Worm (Caenorhabditis elegans) whole organism, L1 larva: ENCODE results near the gene fbxa-135.

ENCODE experiments used
- F16B12.6 ChIP-seq: fragments of 150-350 bp; optimal IDR thresholded peaks from 2 replicates; lab custom pipeline; 2014; ENCODE audit warnings: missing biosample characterization, missing genetic modification characterization
- alr-1 ChIP-seq: fragments of 200-800 bp; sonication (Bioruptor generic); optimal IDR thresholded peaks from 2 replicates; lab custom pipeline; 2018; ENCODE audit warnings: borderline replicate concordance, mild to moderate bottlenecking, missing genetic modification characterization, missing compliant biosample characterization
- aly-2 ChIP-seq: fragments of 150-350 bp; optimal IDR thresholded peaks from 2 replicates; lab custom pipeline; 2014; ENCODE audit warnings: missing biosample characterization, missing genetic modification characterization
- ama-1 ChIP-seq: fragments of 150-350 bp; optimal IDR thresholded peaks from 2 replicates; lab custom pipeline; 2014
- blmp-1 ChIP-seq: fragments of 150-350 bp; optimal IDR thresholded peaks from 2 replicates; lab custom pipeline; 2014; ENCODE audit warnings: missing biosample characterization, missing genetic modification characterization
- ceh-8 ChIP-seq: fragments of 200-800 bp; sonication (Bioruptor generic); optimal IDR thresholded peaks from 2 replicates; lab custom pipeline; 2018; ENCODE audit warnings: mild to moderate bottlenecking, missing genetic modification characterization, moderate library complexity, missing compliant biosample characterization
- ceh-82 ChIP-seq, 3 experiments: fragments of 150-350 bp in 1 of 3; sonication (generic microtip) in 2 of 3; optimal IDR thresholded peaks; 2 replicates each; lab custom pipeline; 2014 to 2017; ENCODE audit warnings: missing biosample characterization in 3 of 3, missing genetic modification characterization in 3 of 3
- ceh-90 ChIP-seq: sonication (generic microtip); optimal IDR thresholded peaks from 2 replicates; lab custom pipeline; 2016; ENCODE audit warnings: missing genetic modification characterization, missing compliant biosample characterization
- ces-1 ChIP-seq: fragments of 150-350 bp; optimal IDR thresholded peaks from 2 replicates; lab custom pipeline; 2014; ENCODE audit warnings: missing biosample characterization, missing genetic modification reagents, missing genetic modification characterization
- efl-1 ChIP-seq, 4 experiments: fragments of 150-350 bp; optimal IDR thresholded peaks in 3 of 4; peaks in 1 of 4; 1 replicate in 1 of 4; 2 replicates in 3 of 4; lab custom pipeline; 2014; ENCODE audit warnings: missing biosample characterization in 2 of 4, missing genetic modification characterization in 2 of 4, missing genetic modification reagents in 2 of 4
- efl-3 ChIP-seq: fragments of 200-800 bp; sonication (Bioruptor generic); optimal IDR thresholded peaks from 2 replicates; lab custom pipeline; 2018; ENCODE audit warnings: mild to moderate bottlenecking, missing genetic modification characterization, missing compliant biosample characterization
- egl-13 ChIP-seq: sonication (generic microtip); optimal IDR thresholded peaks from 2 replicates; lab custom pipeline; 2016; ENCODE audit warnings: missing genotype, missing genetic modification reagents, missing genetic modification characterization, missing compliant biosample characterization
- elt-3 ChIP-seq, 6 experiments: fragments of 150-350 bp in 1 of 6; sonication (generic microtip); optimal IDR thresholded peaks; 2 replicates each; lab custom pipeline; 2017 to 2018; ENCODE audit warnings: missing biosample characterization in 6 of 6, missing genetic modification characterization in 6 of 6, inconsistent platforms in 1 of 6
- ets-5 ChIP-seq: fragments of 200-800 bp; sonication (Bioruptor generic); IDR thresholded peaks from 2 replicates; pipeline ENCODE4 v1.3.6; 2022; ENCODE audit warnings: missing genetic modification characterization, missing compliant biosample characterization
- fkh-8 ChIP-seq: sonication (generic microtip); optimal IDR thresholded peaks from 2 replicates; lab custom pipeline; 2016; ENCODE audit warnings: mild to moderate bottlenecking, missing genetic modification characterization, missing compliant biosample characterization
- hlh-17 ChIP-seq: fragments of 200-800 bp; sonication (Bioruptor generic); optimal IDR thresholded peaks from 2 replicates; lab custom pipeline; 2018; ENCODE audit warnings: missing genetic modification characterization, mild to moderate bottlenecking, missing compliant biosample characterization, moderate library complexity, borderline replicate concordance
- hpl-2 ChIP-seq: fragments of 150-350 bp; optimal IDR thresholded peaks from 2 replicates; lab custom pipeline; 2014; ENCODE audit warnings: missing biosample characterization, missing genetic modification reagents, missing genetic modification characterization
- irx-1 ChIP-seq: sonication (generic microtip); optimal IDR thresholded peaks from 2 replicates; lab custom pipeline; 2016; ENCODE audit warnings: missing genetic modification characterization, missing compliant biosample characterization
- jun-1 ChIP-seq: fragments of 150-350 bp; optimal IDR thresholded peaks from 2 replicates; lab custom pipeline; 2014; ENCODE audit warnings: missing biosample characterization, missing genetic modification reagents, missing genetic modification characterization
- lin-39 ChIP-seq: fragments of 150-350 bp; optimal IDR thresholded peaks from 2 replicates; lab custom pipeline; 2014; ENCODE audit warnings: missing biosample characterization, missing genetic modification reagents, missing genetic modification characterization
- lsy-2 ChIP-seq, 2 experiments: fragments of 150-350 bp; optimal IDR thresholded peaks; 2 replicates each; lab custom pipeline; 2014; ENCODE audit warnings: missing biosample characterization in 2 of 2, missing genetic modification characterization in 2 of 2
- mef-2 ChIP-seq: fragments of 150-350 bp; optimal IDR thresholded peaks from 2 replicates; lab custom pipeline; 2014; ENCODE audit warnings: missing biosample characterization, missing genetic modification characterization
- nhr-237 ChIP-seq: fragments of 150-350 bp; optimal IDR thresholded peaks from 2 replicates; lab custom pipeline; 2014; ENCODE audit warnings: missing biosample characterization, missing genetic modification characterization
- nhr-28 ChIP-seq: fragments of 150-350 bp; optimal IDR thresholded peaks from 2 replicates; lab custom pipeline; 2014; ENCODE audit warnings: missing biosample characterization, missing genetic modification characterization
- nhr-90 ChIP-seq: sonication (generic microtip); optimal IDR thresholded peaks from 2 replicates; lab custom pipeline; 2016; ENCODE audit warnings: mild to moderate bottlenecking, missing genetic modification characterization, missing compliant biosample characterization; ENCODE audit not compliant: poor library complexity
- pax-3 ChIP-seq: fragments of 200-800 bp; sonication (Bioruptor generic); optimal IDR thresholded peaks from 2 replicates; lab custom pipeline; 2018; ENCODE audit warnings: mild to moderate bottlenecking, missing genetic modification characterization, moderate library complexity, missing compliant biosample characterization
- pqm-1 ChIP-seq: sonication (generic microtip); optimal IDR thresholded peaks from 3 replicates; lab custom pipeline; 2017; ENCODE audit warnings: missing biosample characterization, missing genetic modification characterization
- skn-1 ChIP-seq: fragments of 150-350 bp; optimal IDR thresholded peaks from 2 replicates; lab custom pipeline; 2014; ENCODE audit warnings: missing biosample characterization, missing genetic modification characterization
- sox-4 ChIP-seq: sonication (generic microtip); optimal IDR thresholded peaks from 2 replicates; lab custom pipeline; 2016; ENCODE audit warnings: missing genetic modification characterization, missing compliant biosample characterization
- sup-37 ChIP-seq: fragments of 200-800 bp; sonication (Bioruptor generic); optimal IDR thresholded peaks from 2 replicates; lab custom pipeline; 2018; ENCODE audit warnings: mild to moderate bottlenecking, missing genetic modification characterization, missing compliant biosample characterization
- tbx-2 ChIP-seq: sonication (generic microtip); optimal IDR thresholded peaks from 2 replicates; lab custom pipeline; 2016; ENCODE audit warnings: missing genetic modification characterization, missing compliant biosample characterization
- tlp-1 ChIP-seq: fragments of 150-350 bp; optimal IDR thresholded peaks from 2 replicates; lab custom pipeline; 2014; ENCODE audit warnings: missing biosample characterization, missing genetic modification characterization
- unc-30 ChIP-seq: sonication (generic microtip); optimal IDR thresholded peaks from 2 replicates; lab custom pipeline; 2017; ENCODE audit warnings: missing biosample characterization, missing genetic modification characterization
- unc-86 ChIP-seq: sonication (generic microtip); optimal IDR thresholded peaks from 2 replicates; lab custom pipeline; 2016; ENCODE audit warnings: missing genetic modification characterization, missing compliant biosample characterization
- unc-98 ChIP-seq: fragments of 200-800 bp; sonication (Bioruptor generic); IDR thresholded peaks from 2 replicates; pipeline ENCODE4 v1.3.6; 2022; ENCODE audit warnings: missing genetic modification characterization, missing compliant biosample characterization
- vab-15 ChIP-seq: sonication (generic microtip); optimal IDR thresholded peaks from 2 replicates; lab custom pipeline; 2017; ENCODE audit warnings: missing genotype, mild to moderate bottlenecking, missing genetic modification characterization, missing compliant biosample characterization
- zip-4 ChIP-seq: fragments of 200-800 bp; sonication (Bioruptor generic); optimal IDR thresholded peaks from 2 replicates; lab custom pipeline; 2018; ENCODE audit warnings: mild to moderate bottlenecking, missing genetic modification characterization, moderate library complexity, missing compliant biosample characterization
- ztf-11 ChIP-seq, 2 experiments: sonication (generic microtip); optimal IDR thresholded peaks; 2 replicates each; lab custom pipeline; 2016 to 2017; ENCODE audit warnings: missing genetic modification characterization in 2 of 2, missing biosample characterization in 1 of 2, missing compliant biosample characterization in 1 of 2
- ztf-4 ChIP-seq: fragments of 150-350 bp; optimal IDR thresholded peaks from 2 replicates; lab custom pipeline; 2014; ENCODE audit warnings: missing biosample characterization, missing genetic modification characterization

Gene fbxa-135

DNA sequence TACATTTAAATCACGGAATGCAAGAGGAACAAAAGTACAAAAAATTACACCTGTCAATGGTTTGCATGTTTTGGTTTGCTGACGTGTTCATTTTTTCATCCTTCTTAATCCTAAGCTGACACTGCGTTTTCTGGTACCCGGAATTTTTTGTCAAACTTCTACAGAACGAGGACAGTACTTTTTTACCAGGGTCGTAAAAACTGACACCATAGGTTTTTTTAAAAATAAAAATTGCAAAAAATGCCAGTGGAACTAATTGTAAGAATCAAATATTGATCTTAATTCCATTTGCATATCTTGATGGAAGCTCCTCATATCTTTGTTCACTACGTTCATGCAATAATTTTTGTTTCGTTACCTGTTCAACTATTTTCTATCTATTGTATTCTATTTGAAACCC lies 2.8 kb downstream of the fbxa-135 start, which contains the start of gene srh-258:
Gene srh-258, plus strand, starts transcription at position 301 of the 400 bp plus-strand sequence.
- no peak for TF ChIP-seq skn-1 (tag; lab: Kevin White, UChicago)
- no peak for TF ChIP-seq sup-37
- no peak for TF ChIP-seq alr-1 (tag; lab: Kevin White, UChicago)
- no peak for TF ChIP-seq nhr-28 (tag; lab: Kevin White, UChicago)
- TF ChIP-seq elt-3 (tag; optimal IDR thresholded peaks at IDR 0.05; lab: Kevin White, UChicago) = no peak
- no peak for TF ChIP-seq mef-2 (tag; lab: Kevin White, UChicago)
- TF ChIP-seq blmp-1 (tag; lab: Kevin White, UChicago) = no peak
- TF ChIP-seq ama-1 (lab: Kevin White, UChicago) = no peak
- no peak for TF ChIP-seq ztf-11 (tag; optimal IDR thresholded peaks at IDR 0.05; lab: Kevin White, UChicago)
- TF ChIP-seq ets-5 (GFP tag; lab: Robert Waterston, UW) = no peak
- no peak for TF ChIP-seq ztf-4
- TF ChIP-seq lsy-2 (tag; optimal IDR thresholded peaks at IDR 0.05; lab: Kevin White, UChicago) = no peak

DNA sequence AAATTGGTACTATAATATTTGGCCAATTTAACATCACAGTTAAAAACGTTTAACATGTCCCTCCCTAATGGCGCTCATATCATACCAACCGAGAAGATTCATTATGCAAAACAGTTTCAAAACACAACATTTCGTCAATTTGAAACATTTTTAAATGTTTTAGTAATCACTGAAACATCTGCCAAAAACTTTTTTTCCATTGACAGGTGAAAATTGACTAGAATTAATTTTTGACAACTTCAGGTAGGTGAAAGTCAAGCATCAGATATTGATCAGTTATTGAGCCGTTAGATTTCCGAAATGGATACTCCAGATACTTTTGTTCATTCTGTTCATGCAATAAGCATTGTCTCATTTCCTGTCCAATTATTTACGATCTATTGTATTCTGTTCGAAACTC lies 4.9 kb downstream of the fbxa-135 start, which contains the start of gene srh-257:
Gene srh-257, plus strand, starts transcription at position 301 of the 400 bp plus-strand sequence.
- TF ChIP-seq efl-3 (GFP tag; lab: Kevin White, UChicago) (no peak), egl-13 (tag; lab: Kevin White, UChicago) (no peak), F16B12.6 (no peak)

DNA sequence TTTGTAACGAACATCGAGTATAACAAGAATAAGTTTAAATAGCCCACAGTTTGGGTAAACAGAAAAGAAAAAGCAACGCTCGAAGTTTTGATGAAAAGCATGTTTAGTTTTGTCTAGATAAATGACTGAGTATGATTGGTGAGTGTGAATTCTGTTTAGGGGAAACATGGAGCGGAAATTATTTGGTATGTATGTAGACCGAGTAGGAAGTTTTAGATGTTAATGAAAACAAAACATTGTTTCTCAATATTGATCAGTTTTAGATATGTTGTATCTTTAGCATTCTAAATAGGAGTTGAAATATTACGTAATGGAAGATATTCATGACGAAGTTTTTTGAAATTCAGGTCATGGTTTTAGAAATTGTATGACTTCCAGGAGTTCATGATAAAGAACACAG lies 10.6 kb downstream of the fbxa-135 start, which contains the start of gene srbc-63:
Gene srbc-63, minus strand, starts transcription at position 101 of the 400 bp plus-strand sequence.
- TF ChIP-seq ztf-11 (tag; optimal IDR thresholded peaks at IDR 0.05; lab: Kevin White, UChicago) = no peak
- no peak for TF ChIP-seq hlh-17
- TF ChIP-seq unc-86 = no peak
- no peak for TF ChIP-seq egl-13 (tag; lab: Kevin White, UChicago)
- TF ChIP-seq ama-1 (lab: Kevin White, UChicago) = no peak
- TF ChIP-seq unc-98 (GFP tag; lab: Robert Waterston, UW) = no peak
- TF ChIP-seq zip-4 = no peak
- no peak for TF ChIP-seq pqm-1
- no peak for TF ChIP-seq sox-4 (tag; lab: Kevin White, UChicago)
- no peak for TF ChIP-seq efl-3 (GFP tag; lab: Kevin White, UChicago)
- TF ChIP-seq blmp-1 (tag; lab: Kevin White, UChicago) = no peak
- no peak for TF ChIP-seq tbx-2 (tag; lab: Kevin White, UChicago)
- no peak for TF ChIP-seq aly-2 (tag; lab: Kevin White, UChicago)
- no peak for TF ChIP-seq nhr-90
- no peak for TF ChIP-seq jun-1 (tag; lab: Kevin White, UChicago)
- no peak for TF ChIP-seq lsy-2 (tag; optimal IDR thresholded peaks at IDR 0.05; lab: Kevin White, UChicago)
- TF ChIP-seq tlp-1 (tag; lab: Kevin White, UChicago) = no peak

DNA sequence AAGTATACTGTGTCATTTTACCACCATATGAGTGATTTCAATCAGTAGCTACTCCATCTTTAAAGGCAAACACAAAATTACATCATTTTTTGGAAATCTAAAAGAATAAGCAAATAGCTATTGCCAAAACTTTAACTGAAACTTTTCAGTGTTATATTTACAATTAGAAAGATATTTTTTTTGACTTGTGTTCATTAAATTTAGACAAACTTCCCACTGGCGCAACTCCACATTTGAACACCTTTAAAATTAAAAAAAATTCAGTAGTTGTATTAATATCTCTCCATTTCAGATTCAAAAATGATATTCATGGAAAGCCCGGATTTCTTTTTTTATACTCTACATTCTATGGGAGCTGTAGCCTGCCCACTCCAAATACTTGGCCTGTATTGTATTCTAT lies 11.8 kb downstream of the fbxa-135 start, which contains the start of gene srh-264:
Gene srh-264, plus strand, starts transcription at position 301 of the 400 bp plus-strand sequence.
- no peak for TF ChIP-seq fkh-8 (tag; lab: Kevin White, UChicago)
- TF ChIP-seq lin-39 = no peak

DNA sequence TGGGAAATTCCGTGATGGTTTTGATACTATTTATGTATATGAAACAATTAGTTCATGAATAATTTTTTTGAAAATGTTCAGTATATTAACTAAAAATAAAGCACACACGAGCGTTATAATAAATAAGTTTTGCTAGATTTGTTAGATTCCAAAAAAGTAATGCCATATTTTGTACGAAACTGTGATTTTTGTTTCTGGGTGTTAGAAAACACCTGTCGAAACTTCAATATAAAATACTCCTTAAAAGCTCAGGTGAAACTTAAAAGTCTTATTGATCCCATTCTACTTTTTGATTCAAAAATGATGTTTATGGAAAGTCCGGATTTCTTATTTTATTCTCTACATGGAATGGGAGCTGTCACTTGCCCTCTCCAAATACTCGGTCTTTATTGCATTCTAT lies 13.9 kb downstream of the fbxa-135 start, which contains the start of gene srh-265:
Gene srh-265, plus strand, starts transcription at position 301 of the 400 bp plus-strand sequence.
- TF ChIP-seq nhr-237 (tag; lab: Kevin White, UChicago) (no peak), ces-1 (GFP tag; lab: Kevin White, UChicago) (no peak), nhr-90 (no peak), hpl-2 (GFP tag; lab: Kevin White, UChicago) (no peak), ceh-90 (tag; lab: Kevin White, UChicago) (no peak), aly-2 (tag; lab: Kevin White, UChicago) (no peak), pax-3 (tag; lab: Kevin White, UChicago) (no peak), efl-3 (GFP tag; lab: Kevin White, UChicago) (no peak), ceh-8 (no peak), vab-15 (tag; lab: Kevin White, UChicago) (no peak), ceh-82 (tag; optimal IDR thresholded peaks at IDR 0.05; lab: Kevin White, UChicago) (no peak), irx-1 (tag; lab: Kevin White, UChicago) (no peak), efl-1 (optimal IDR thresholded peaks at IDR 0.05; lab: Kevin White, UChicago) (no peak), efl-1 (GFP tag; optimal IDR thresholded peaks at IDR 0.05 in 1 of 2; lab: Kevin White, UChicago) (no peak), sup-37 (no peak), tbx-2 (tag; lab: Kevin White, UChicago) (no peak), unc-30 (tag; lab: Kevin White, UChicago) (no peak)
